Worm (Caenorhabditis elegans): ENCODE measurements around the gene twk-20.
A peak's percentile ranks its signal among the peaks of the same experiment; 100 is the strongest.

twk-20 gene

DNA sequence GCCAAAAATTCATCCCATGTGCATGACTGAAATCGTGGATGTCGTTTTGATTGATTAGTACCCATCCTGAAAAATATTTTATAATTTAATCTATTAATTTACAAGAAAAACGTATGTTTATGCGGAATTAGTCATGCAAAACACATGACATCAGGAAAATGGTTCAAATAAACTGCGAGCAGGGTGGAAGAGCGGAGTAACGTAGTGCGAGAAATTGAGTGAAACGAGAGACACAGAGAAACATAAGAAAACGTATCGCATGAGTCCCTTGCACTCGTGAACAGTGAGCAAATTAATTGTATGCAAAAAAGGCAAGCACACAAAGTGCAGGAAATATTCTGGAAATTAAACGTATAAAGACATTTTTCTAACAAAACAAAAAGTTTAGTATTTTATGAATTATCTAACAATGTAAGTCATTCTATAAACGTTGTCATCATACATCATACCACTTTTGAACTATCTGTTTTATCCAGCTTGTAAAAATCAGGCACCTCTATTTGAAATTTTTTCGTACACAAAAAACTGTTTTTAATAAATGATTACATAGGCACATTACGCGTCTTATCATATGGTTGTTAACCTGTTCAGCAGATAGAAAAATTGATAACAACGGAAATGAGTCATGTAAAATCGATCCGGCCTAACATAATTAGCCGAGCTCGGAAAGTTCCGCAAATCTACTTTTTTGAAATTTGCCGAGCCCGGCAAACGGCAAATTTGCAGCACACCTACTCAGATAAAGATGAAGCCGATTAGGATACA lies 43.5 kb upstream of the twk-20 start, which contains the start of gene F54B11.5 (continued):
- TF ChIP-seq Y116A8C.19 (tag; optimal IDR thresholded peaks at IDR 0.05; ENCODE audit: borderline replicate concordance) (no peak), snpc-4 (tag; optimal IDR thresholded peaks at IDR 0.05) (peak; percentile 5), nhr-19 (GFP tag; conservative IDR thresholded peaks at IDR 0.05) (0 out of 2 replicates have a peak, but pooled peaks have one; percentile 24), mab-9 (GFP tag; IDR thresholded peaks at IDR 0.05) (no peak), jun-1 (tag; optimal IDR thresholded peaks at IDR 0.05) (peak; percentile 1), efl-1 (optimal IDR thresholded peaks at IDR 0.05) (peak; percentile 36 to 50), efl-1 (GFP tag; optimal IDR thresholded peaks at IDR 0.05 in 1 of 2) (peak in 1 of 2 experiments; percentile 34), fkh-10 (GFP tag; optimal IDR thresholded peaks at IDR 0.05) (no peak), elt-3 (tag; optimal IDR thresholded peaks at IDR 0.05) (peak in 1 of 6 experiments; percentile 10), unc-130 (tag; optimal IDR thresholded peaks at IDR 0.05) (peak; percentile 15), nhr-237 (tag; optimal IDR thresholded peaks at IDR 0.05) (no peak), isw-1 (GFP tag; IDR thresholded peaks at IDR 0.05) (peak; percentile 15; the same call in 1 of the 2 replicates), swsn-7 (tag; optimal IDR thresholded peaks at IDR 0.05) (peak; percentile 54), fos-1 (tag; optimal IDR thresholded peaks at IDR 0.05) (peak; percentile 18), F16B12.6 (tag; optimal IDR thresholded peaks at IDR 0.05) (no peak), nhr-84 (tag; optimal IDR thresholded peaks at IDR 0.05) (no peak), pax-3 (tag; optimal IDR thresholded peaks at IDR 0.05) (no peak), nhr-11 (tag; optimal IDR thresholded peaks at IDR 0.05) (no peak), nhr-47 (tag; optimal IDR thresholded peaks at IDR 0.05) (peak; percentile 61), xbp-1 (tag; optimal IDR thresholded peaks at IDR 0.05) (peak; percentile 44), egl-13 (tag; optimal IDR thresholded peaks at IDR 0.05) (peak; percentile 34), lin-15B (tag; optimal IDR thresholded peaks at IDR 0.05) (peak; percentile 3), irx-1 (tag; optimal IDR thresholded peaks at IDR 0.05) (no peak), lin-39 (tag; optimal IDR thresholded peaks at IDR 0.05) (no peak), nhr-71 (tag; optimal IDR thresholded peaks at IDR 0.05) (peak; percentile 76), lir-3 (tag; optimal IDR thresholded peaks at IDR 0.05; ENCODE audit: poor library complexity) (no peak), elt-2 (tag; optimal IDR thresholded peaks at IDR 0.05) (peak; percentile 30), efl-3 (GFP tag; optimal IDR thresholded peaks at IDR 0.05) (no peak), C04F5.9 (tag; optimal IDR thresholded peaks at IDR 0.05) (no peak), skn-1 (tag; optimal IDR thresholded peaks at IDR 0.05) (peak; percentile 38), nhr-90 (tag; optimal IDR thresholded peaks at IDR 0.05; ENCODE audit: poor library complexity) (no peak), nhr-20 (tag; optimal IDR thresholded peaks at IDR 0.05) (peak; percentile 47), dsc-1 (tag; optimal IDR thresholded peaks at IDR 0.05) (peak; percentile 63), sox-4 (tag; optimal IDR thresholded peaks at IDR 0.05) (peak; percentile 2), unc-86 (tag; optimal IDR thresholded peaks at IDR 0.05) (peak; percentile 11), tbx-2 (tag; optimal IDR thresholded peaks at IDR 0.05) (peak; percentile 46), fkh-4 (tag; optimal IDR thresholded peaks at IDR 0.05; ENCODE audit: borderline replicate concordance) (no peak), ceh-63 (GFP tag; optimal IDR thresholded peaks at IDR 0.05) (no peak), hpl-2 (GFP tag; optimal IDR thresholded peaks at IDR 0.05) (no peak), C16A3.4 (tag; optimal IDR thresholded peaks at IDR 0.05) (peak; percentile 50), mep-1 (tag; optimal IDR thresholded peaks at IDR 0.05) (peak; percentile 84), lin-13 (GFP tag; optimal IDR thresholded peaks at IDR 0.05) (no peak), grh-1 (GFP tag; IDR thresholded peaks at IDR 0.05) (no peak), snu-23 (GFP tag; optimal IDR thresholded peaks at IDR 0.05) (peak; percentile 70)

All from whole organism, L1 larva.